Fruit fly (Drosophila melanogaster) S2 (cell line): ENCODE data around the gene Gorab.

ENCODE experiments used
- CG8478 ChIP-seq: fragments of >200 bp; optimal IDR thresholded peaks from 2 replicates; lab custom pipeline; 2018
- CTCF ChIP-seq, 2 experiments: fragments of >200 bp; optimal IDR thresholded peaks; 2 replicates each; lab custom pipeline; 2018

DNA sequence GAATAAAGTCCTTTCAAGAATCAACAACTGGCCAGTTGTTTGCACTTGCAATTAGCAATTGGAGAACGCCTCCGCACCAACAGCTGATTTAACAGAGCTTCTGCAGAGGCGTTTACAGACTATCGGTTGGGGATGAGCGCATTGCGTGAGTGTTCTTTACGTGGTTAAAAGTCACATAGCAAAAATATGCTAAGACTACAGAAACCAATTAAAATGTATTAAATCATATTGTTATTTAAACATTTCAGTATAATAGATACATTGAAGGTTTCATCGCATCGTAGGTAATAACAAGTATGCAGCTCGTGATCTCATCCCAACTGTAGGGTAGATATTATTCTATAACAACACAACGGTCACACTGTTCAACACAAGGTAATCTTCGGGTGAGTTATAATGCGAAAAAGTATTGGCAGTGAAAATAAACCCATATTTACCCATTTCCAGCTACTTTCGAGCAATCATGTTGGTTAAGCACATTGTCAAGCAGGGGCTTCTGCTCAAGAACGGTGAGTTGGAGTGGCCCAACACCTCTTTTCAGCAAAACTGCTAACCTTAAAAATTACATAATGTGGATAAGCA lies 3.4 kb downstream of the Gorab start, which contains the start of the genes Sec3 and COX7B:
- TF ChIP-seq CG8478 (lab: Kevin White, UChicago) (no peak), CTCF (optimal IDR thresholded peaks at IDR 0.05; lab: Kevin White, UChicago) (no peak)
